Fruit fly (Drosophila melanogaster): ENCODE measurements around the gene CG34179.

Gene CG34179

dm6 chr2L:6085733-6086317, 37.3 kb upstream of the CG34179 start:
- TF ChIP-seq svp (GFP tag), result peak; percentile 69
- peak; percentile 68 for TF ChIP-seq vri (GFP tag; optimal IDR thresholded peaks at IDR 0.05)
- peak; percentile 50 for TF ChIP-seq fkh (GFP tag; optimal IDR thresholded peaks at IDR 0.05)
- no peak for TF ChIP-seq CG8319 (GFP tag; optimal IDR thresholded peaks at IDR 0.05)
- TF ChIP-seq CG3919 (GFP tag; optimal IDR thresholded peaks at IDR 0.05), result no peak
- no peak for TF ChIP-seq net (GFP tag; optimal IDR thresholded peaks at IDR 0.05)

- TF ChIP-seq svp (GFP tag) (peak; percentile 68), vri (GFP tag; optimal IDR thresholded peaks at IDR 0.05) (peak; percentile 6), Sox102F (GFP tag; optimal IDR thresholded peaks at IDR 0.05) (no peak)
These were observed 36.2 kb upstream of the CG34179 start for dm6 chr2L:6084694-6085093.

- TF ChIP-seq Blimp-1 (GFP tag; optimal IDR thresholded peaks at IDR 0.05) (no peak), vri (GFP tag; optimal IDR thresholded peaks at IDR 0.05) (peak; percentile 82), dsx (GFP tag; optimal IDR thresholded peaks at IDR 0.05; ENCODE audit: poor library complexity, severe bottlenecking) (no peak), cyc (GFP tag; optimal IDR thresholded peaks at IDR 0.05) (no peak), pdm3 (GFP tag; optimal IDR thresholded peaks at IDR 0.05) (no peak), Sox15 (GFP tag; optimal IDR thresholded peaks at IDR 0.05) (no peak), CG11294 (GFP tag; IDR thresholded peaks at IDR 0.05) (no peak), CG1621 (tag; optimal IDR thresholded peaks at IDR 0.05) (no peak), Eip93F (GFP tag; optimal IDR thresholded peaks at IDR 0.05) (no peak), CG3032 (tag; optimal IDR thresholded peaks at IDR 0.05) (no peak), CG7368 (GFP tag; optimal IDR thresholded peaks at IDR 0.05) (no peak), svp (GFP tag) (peak; percentile 35), CG9139 (GFP tag; optimal IDR thresholded peaks at IDR 0.05) (no peak), net (GFP tag; optimal IDR thresholded peaks at IDR 0.05) (no peak), Hr38 (GFP tag; optimal IDR thresholded peaks at IDR 0.05) (no peak), fd85E (GFP tag; optimal IDR thresholded peaks at IDR 0.05) (no peak), CG10631 (GFP tag; optimal IDR thresholded peaks at IDR 0.05) (no peak), CG31627 (GFP tag; optimal IDR thresholded peaks at IDR 0.05) (no peak), Gug (GFP tag; IDR thresholded peaks at IDR 0.05) (no peak), fkh (GFP tag; optimal IDR thresholded peaks at IDR 0.05) (peak; percentile 94), CG16779 (tag; optimal IDR thresholded peaks at IDR 0.05) (peak; percentile 39), Eip75B (GFP tag; optimal IDR thresholded peaks at IDR 0.05) (no peak), lz (GFP tag; optimal IDR thresholded peaks at IDR 0.05) (no peak), Eip78C (GFP tag) (peak; percentile 59), spab (GFP tag; optimal IDR thresholded peaks at IDR 0.05) (no peak), CG8319 (GFP tag; optimal IDR thresholded peaks at IDR 0.05) (no peak)
These were observed 34.6 kb upstream of the CG34179 start for dm6 chr2L:6082936-6083627.

- TF ChIP-seq pdm3 (GFP tag; optimal IDR thresholded peaks at IDR 0.05) (no peak), acj6 (GFP tag; optimal IDR thresholded peaks at IDR 0.05) (no peak), svp (GFP tag) (peak; percentile 68), CG6276 (GFP tag; optimal IDR thresholded peaks at IDR 0.05) (no peak), Sox14 (GFP tag; optimal IDR thresholded peaks at IDR 0.05) (peak; percentile 41), fd85E (GFP tag; optimal IDR thresholded peaks at IDR 0.05) (no peak), vri (GFP tag; optimal IDR thresholded peaks at IDR 0.05) (peak; percentile 84), CG6854 (GFP tag; optimal IDR thresholded peaks at IDR 0.05) (peak; percentile 13), achi (GFP tag; optimal IDR thresholded peaks at IDR 0.05) (no peak), CG10631 (GFP tag; optimal IDR thresholded peaks at IDR 0.05) (no peak), Blimp-1 (GFP tag; optimal IDR thresholded peaks at IDR 0.05) (peak; percentile 54), Eip78C (GFP tag) (peak; percentile 71), Ets21C (GFP tag; optimal IDR thresholded peaks at IDR 0.05) (no peak), ss (GFP tag; optimal IDR thresholded peaks at IDR 0.05) (no peak), Met (GFP tag; optimal IDR thresholded peaks at IDR 0.05) (peak; percentile 90)
These were observed 33.7 kb upstream of the CG34179 start, which contains the start of gene Kr-h1 for dm6 chr2L:6082157-6082645. Kr-h1 (plus strand) TSS chr2L:6082603.
